Fruit fly (Drosophila melanogaster) whole organism, wandering third instar larva: ENCODE measurements around the gene Abd-B.

Experiments
- Abd-B ChIP-seq: fragments of >200 bp; optimal IDR thresholded peaks from 2 replicates; lab custom pipeline; 2017; ENCODE audit warnings: missing biosample characterization, missing genetic modification characterization
- CG32264 ChIP-seq: fragments of 200-800 bp; sonication (Bioruptor generic); optimal IDR thresholded peaks from 2 replicates; lab custom pipeline; 2016; ENCODE audit warnings: missing biosample characterization, missing genetic modification characterization
- Hr78 ChIP-seq: fragments of >200 bp; optimal IDR thresholded peaks from 2 replicates; lab custom pipeline; 2017; ENCODE audit warnings: missing biosample characterization, missing genetic modification characterization
- Mio ChIP-seq: sonication (Bioruptor generic); optimal IDR thresholded peaks from 2 replicates; lab custom pipeline; 2016; ENCODE audit warnings: missing biosample characterization, missing genetic modification characterization
- N ChIP-seq: fragments of >200 bp; optimal IDR thresholded peaks from 2 replicates; lab custom pipeline; 2018; ENCODE audit warnings: missing biosample characterization, missing external identifiers, missing genetic modification characterization
- Rel ChIP-seq, 2 experiments: fragments of 200-800 bp; sonication (Bioruptor generic) in 1 of 2; optimal IDR thresholded peaks; 2 replicates in 1 of 2; 3 replicates in 1 of 2; lab custom pipeline; 2016 to 2019; ENCODE audit warnings: mild to moderate bottlenecking in 2 of 2, missing biosample characterization in 2 of 2, missing genetic modification characterization in 2 of 2, moderate library complexity in 1 of 2
- ey ChIP-seq: fragments of 200-800 bp; sonication (Bioruptor generic); optimal IDR thresholded peaks from 2 replicates; lab custom pipeline; 2016; ENCODE audit warnings: missing biosample characterization, missing genetic modification characterization
- lola ChIP-seq: fragments of >200 bp; optimal IDR thresholded peaks from 2 replicates; lab custom pipeline; 2017; ENCODE audit warnings: missing biosample characterization, missing genetic modification characterization
- pan ChIP-seq: fragments of >200 bp; optimal IDR thresholded peaks from 2 replicates; lab custom pipeline; 2017
- sv ChIP-seq: fragments of 200-800 bp; sonication (Bioruptor generic); optimal IDR thresholded peaks from 3 replicates; lab custom pipeline; 2016; ENCODE audit warnings: missing biosample characterization, missing genetic modification characterization
- tai ChIP-seq: sonication (Bioruptor generic); optimal IDR thresholded peaks from 2 replicates; lab custom pipeline; 2016; ENCODE audit warnings: missing biosample characterization, missing genetic modification characterization

DNA sequence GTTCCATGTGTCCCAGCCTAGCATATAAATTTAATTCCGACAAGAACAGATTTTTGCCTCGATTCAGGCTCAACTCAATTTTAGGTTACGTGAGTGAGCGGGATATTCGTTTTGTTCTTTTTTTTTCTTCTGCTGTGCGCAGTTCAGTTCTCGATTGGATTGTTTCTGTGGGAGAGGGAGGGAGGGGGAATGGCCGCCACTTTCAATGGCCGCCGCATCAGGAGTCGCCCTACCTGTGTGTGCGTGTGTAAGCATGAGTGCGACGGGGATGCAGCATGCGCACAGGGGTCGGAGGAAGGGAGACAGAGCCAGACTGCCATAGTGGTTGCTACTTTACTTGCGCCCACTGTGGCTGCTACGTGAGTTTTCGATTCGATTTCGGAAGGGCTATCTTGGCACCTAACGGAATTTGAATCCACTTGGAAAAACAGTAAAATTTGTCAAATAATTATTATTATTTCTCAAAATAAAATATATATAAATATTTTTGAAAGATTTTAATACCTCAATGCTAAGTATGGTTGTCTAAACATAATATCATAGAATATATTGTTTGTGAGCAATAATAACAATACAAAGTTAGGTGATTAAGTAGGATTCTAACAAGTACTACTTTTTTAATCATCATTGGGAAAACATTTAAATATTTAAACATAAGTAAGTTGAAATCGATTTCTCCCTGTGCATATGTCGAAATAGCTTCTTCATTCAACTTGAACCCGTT lies 85.4 kb downstream of the Abd-B start:
- TF ChIP-seq sv (GFP tag; lab: Kevin White, UChicago) (no peak), tai (GFP tag; lab: Kevin White, UChicago) (no peak), Hr78 (GFP tag; lab: Kevin White, UChicago) (no peak), lola (GFP tag; lab: Kevin White, UChicago) (no peak), CG32264 (GFP tag; lab: Kevin White, UChicago) (no peak), Abd-B (no peak), pan (lab: Kevin White, UChicago) (no peak), ey (GFP tag; lab: Kevin White, UChicago) (no peak), Mio (GFP tag; lab: Kevin White, UChicago) (no peak), N (GFP tag; lab: Kevin White, UChicago) (no peak), Rel (GFP tag; optimal IDR thresholded peaks at IDR 0.05; lab: Kevin White, UChicago) (no peak), Rel (tag; optimal IDR thresholded peaks at IDR 0.05; lab: Kevin White, UChicago) (no peak)
